Worm (Caenorhabditis elegans) whole organism, L1 larva: ENCODE measurements around the gene amt-3.

Experiments used
- elt-3 ChIP-seq, 6 experiments: fragments of 150-350 bp in 1 of 6; sonication (generic microtip); optimal IDR thresholded peaks; 2 replicates each; lab custom pipeline; 2017 to 2018; ENCODE audit warnings: missing biosample characterization in 6 of 6, missing genetic modification characterization in 6 of 6, inconsistent platforms in 1 of 6
- fos-1 ChIP-seq: fragments of 150-350 bp; optimal IDR thresholded peaks from 2 replicates; lab custom pipeline; 2014; ENCODE audit warnings: missing biosample characterization, missing genetic modification characterization
- rnt-1 ChIP-seq: sonication (generic microtip); optimal IDR thresholded peaks from 2 replicates; lab custom pipeline; 2016; ENCODE audit warnings: mild to moderate bottlenecking, missing genetic modification characterization, moderate library complexity, missing compliant biosample characterization

ce11 chrII:8407491-8407890 lies 38.5 kb upstream of the amt-3 start, which contains the start of gene sra-13:
- TF ChIP-seq elt-3 (tag; optimal IDR thresholded peaks at IDR 0.05; lab: Kevin White, UChicago), result no peak
- TF ChIP-seq rnt-1, result no peak
- no peak for TF ChIP-seq fos-1 (tag; lab: Kevin White, UChicago)
